Fruit fly (Drosophila melanogaster) whole organism, embryonic: ENCODE data around the gene AhcyL1.

Experiments
- Blimp-1 ChIP-seq: fragments of 200-800 bp; sonication (Bioruptor generic); optimal IDR thresholded peaks from 3 replicates; lab custom pipeline; 2018; ENCODE audit warnings: missing biosample characterization, missing genetic modification characterization, mild to moderate bottlenecking, moderate library complexity, missing genetic modification reagents
- C15 ChIP-seq: fragments of 200-800 bp; sonication (Bioruptor generic); IDR thresholded peaks from 3 replicates; pipeline ENCODE4 v1.3.6; 2022; ENCODE audit warnings: missing biosample characterization, missing genetic modification characterization
- CG10366 ChIP-seq: fragments of 200-800 bp; sonication (Bioruptor generic); IDR thresholded peaks from 2 replicates; pipeline ENCODE4 v1.3.6; 2022; ENCODE audit warnings: missing biosample characterization, missing genetic modification characterization
- CG11456 ChIP-seq: fragments of 200-800 bp; sonication (Bioruptor generic); IDR thresholded peaks from 3 replicates; pipeline ENCODE4 v1.3.6; 2022; ENCODE audit warnings: missing biosample characterization, missing genetic modification characterization
- CG12104 ChIP-seq: fragments of 200-800 bp; sonication (Bioruptor generic); optimal IDR thresholded peaks from 3 replicates; lab custom pipeline; 2016; ENCODE audit warnings: missing biosample characterization, missing genetic modification characterization
- CG12219 ChIP-seq: fragments of 200-800 bp; sonication (Bioruptor generic); optimal IDR thresholded peaks from 3 replicates; lab custom pipeline; 2018; ENCODE audit warnings: missing biosample characterization, mild to moderate bottlenecking, missing genetic modification characterization
- CG15514 ChIP-seq: fragments of 200-800 bp; sonication (Bioruptor generic); optimal IDR thresholded peaks from 3 replicates; lab custom pipeline; 2017; ENCODE audit warnings: missing biosample characterization, missing genetic modification characterization, mild to moderate bottlenecking, moderate library complexity, missing genetic modification reagents
- CG2889 ChIP-seq: fragments of 200-800 bp; sonication (Bioruptor generic); IDR thresholded peaks from 3 replicates; pipeline ENCODE4 v1.3.6; 2022; ENCODE audit warnings: missing biosample characterization, missing genetic modification characterization
- CG4617 ChIP-seq: fragments of 200-800 bp; sonication (Bioruptor generic); optimal IDR thresholded peaks from 3 replicates; lab custom pipeline; 2016; ENCODE audit warnings: missing biosample characterization, missing genetic modification characterization, borderline replicate concordance
- CG4854 ChIP-seq: fragments of 200-800 bp; sonication (Bioruptor generic); optimal IDR thresholded peaks from 2 replicates; lab custom pipeline; 2016; ENCODE audit warnings: missing biosample characterization, missing genetic modification characterization, inconsistent platforms
- CG6765 ChIP-seq: fragments of 200-800 bp; sonication (Bioruptor generic); optimal IDR thresholded peaks from 3 replicates; lab custom pipeline; 2017; ENCODE audit warnings: missing biosample characterization, mild to moderate bottlenecking, missing genetic modification characterization
- CG6791 ChIP-seq: fragments of 200-800 bp; sonication (Bioruptor generic); IDR thresholded peaks from 3 replicates; pipeline ENCODE4 v1.3.6; 2022; ENCODE audit warnings: missing biosample characterization, missing genetic modification characterization; ENCODE audit not compliant: partially characterized antibody
- CG8924 ChIP-seq: fragments of 200-800 bp; optimal IDR thresholded peaks from 3 replicates; lab custom pipeline; 2019; ENCODE audit warnings: missing biosample characterization, mild to moderate bottlenecking, missing genetic modification characterization, moderate library complexity
- CG9932 ChIP-seq: fragments of 200-800 bp; sonication (Bioruptor generic); IDR thresholded peaks from 2 replicates; pipeline ENCODE4 v1.3.6; 2022; ENCODE audit warnings: missing biosample characterization, missing genetic modification characterization
- D19B ChIP-seq: fragments of 200-800 bp; sonication (Bioruptor generic); optimal IDR thresholded peaks from 2 replicates; lab custom pipeline; 2017; ENCODE audit warnings: missing biosample characterization, mild to moderate bottlenecking, missing genetic modification characterization
- Deaf1 ChIP-seq: fragments of 200-800 bp; optimal IDR thresholded peaks from 3 replicates; lab custom pipeline; 2019; ENCODE audit warnings: missing biosample characterization, mild to moderate bottlenecking, missing genetic modification characterization, moderate library complexity
- Dip2 ChIP-seq: fragments of 200-800 bp; sonication (Bioruptor generic); IDR thresholded peaks from 2 replicates; pipeline ENCODE4 v1.3.6; 2022; ENCODE audit warnings: missing biosample characterization, missing genetic modification characterization
- HLH3B ChIP-seq: fragments of 200-800 bp; sonication (Bioruptor generic); IDR thresholded peaks from 2 replicates; pipeline ENCODE4 v1.3.6; 2022; ENCODE audit warnings: missing biosample characterization, missing genetic modification characterization
- Hsf ChIP-seq: fragments of 200-800 bp; sonication (Bioruptor generic); optimal IDR thresholded peaks from 3 replicates; lab custom pipeline; 2016; ENCODE audit warnings: missing biosample characterization, missing genetic modification characterization
- Kr ChIP-seq: fragments of 200-800 bp; sonication (Bioruptor generic); optimal IDR thresholded peaks from 2 replicates; lab custom pipeline; 2017; ENCODE audit warnings: missing biosample characterization, mild to moderate bottlenecking, missing genetic modification characterization
- Lim3 ChIP-seq: fragments of 200-800 bp; sonication (Bioruptor generic); IDR thresholded peaks from 2 replicates; pipeline ENCODE4 v1.3.6; 2022; ENCODE audit warnings: missing biosample characterization, missing genetic modification characterization
- Mad ChIP-seq: fragments of 200-800 bp; sonication (Bioruptor generic); optimal IDR thresholded peaks from 2 replicates; lab custom pipeline; 2016; ENCODE audit warnings: missing biosample characterization, missing genetic modification characterization
- Myb ChIP-seq: fragments of 200-800 bp; sonication (Bioruptor generic); optimal IDR thresholded peaks from 2 replicates; lab custom pipeline; 2016; ENCODE audit warnings: missing biosample characterization, missing genetic modification characterization
- Optix ChIP-seq: fragments of 200-800 bp; sonication (Bioruptor generic); IDR thresholded peaks from 3 replicates; pipeline ENCODE4 v1.3.6; 2022; ENCODE audit warnings: missing biosample characterization, missing genetic modification characterization
- Sry-β ChIP-seq: fragments of 200-800 bp; sonication (Bioruptor generic); optimal IDR thresholded peaks from 2 replicates; lab custom pipeline; 2018; ENCODE audit warnings: missing biosample characterization, mild to moderate bottlenecking, missing genetic modification characterization, moderate library complexity
- Stat92E ChIP-seq, 3 experiments: fragments of >200 bp in 2 of 3; fragments of 200-800 bp in 1 of 3; sonication (Bioruptor generic) in 1 of 3; optimal IDR thresholded peaks; 2 replicates each; lab custom pipeline; 2017 to 2019; ENCODE audit warnings: missing biosample characterization in 3 of 3, missing genetic modification characterization in 3 of 3, mild to moderate bottlenecking in 1 of 3, moderate library complexity in 1 of 3
- bcd ChIP-seq: fragments of 200-800 bp; sonication (Bioruptor generic); optimal IDR thresholded peaks from 2 replicates; lab custom pipeline; 2017; ENCODE audit warnings: missing biosample characterization, mild to moderate bottlenecking, missing genetic modification characterization
- bsh ChIP-seq, 2 experiments: fragments of 200-800 bp; sonication (Bioruptor generic); optimal IDR thresholded peaks; 2 replicates each; lab custom pipeline; 2017 to 2018; ENCODE audit warnings: mild to moderate bottlenecking in 2 of 2, missing biosample characterization in 2 of 2, missing genetic modification characterization in 2 of 2, moderate library complexity in 1 of 2
- btn ChIP-seq: fragments of 200-800 bp; sonication (Bioruptor generic); optimal IDR thresholded peaks from 2 replicates; lab custom pipeline; 2016; ENCODE audit warnings: missing biosample characterization, missing genetic modification characterization
- chif ChIP-seq, 2 experiments: fragments of 200-800 bp; sonication (Bioruptor generic); optimal IDR thresholded peaks; 3 replicates each; lab custom pipeline; 2016; ENCODE audit warnings: missing biosample characterization in 2 of 2, missing genetic modification characterization in 2 of 2
- esg ChIP-seq: fragments of 200-800 bp; sonication (Bioruptor generic); conservative IDR thresholded peaks from 2 replicates; pipeline ENCODE4 v1.3.6; 2022; ENCODE audit warnings: missing biosample characterization, missing genetic modification characterization
- fd64A ChIP-seq: fragments of 200-800 bp; sonication (Bioruptor generic); optimal IDR thresholded peaks from 3 replicates; lab custom pipeline; 2018; ENCODE audit warnings: missing biosample characterization, mild to moderate bottlenecking, missing genetic modification characterization
- fd96Cb ChIP-seq: fragments of 200-800 bp; sonication (Bioruptor generic); optimal IDR thresholded peaks from 2 replicates; lab custom pipeline; 2018; ENCODE audit warnings: missing biosample characterization, mild to moderate bottlenecking, missing genetic modification characterization, moderate library complexity
- gcm ChIP-seq: fragments of 200-800 bp; sonication (Bioruptor generic); optimal IDR thresholded peaks from 2 replicates; lab custom pipeline; 2019; ENCODE audit warnings: missing biosample characterization, mild to moderate bottlenecking, missing genetic modification characterization, moderate library complexity
- lov ChIP-seq, 2 experiments: fragments of 200-800 bp in 1 of 2; fragments of >200 bp in 1 of 2; sonication (Bioruptor generic) in 1 of 2; IDR thresholded peaks in 1 of 2; optimal IDR thresholded peaks in 1 of 2; 2 replicates in 1 of 2; 3 replicates in 1 of 2; pipeline versions ENCODE4 v1.3.6 to Lab custom; 2017 to 2022; ENCODE audit warnings: missing biosample characterization in 1 of 2, missing genetic modification characterization in 1 of 2
- pan ChIP-seq, 4 experiments: fragments of >200 bp in 3 of 4; fragments of 200-800 bp in 1 of 4; sonication (Bioruptor generic) in 1 of 4; optimal IDR thresholded peaks in 3 of 4; IDR thresholded peaks in 1 of 4; 2 replicates each; pipeline versions ENCODE4 v1.3.6 to Lab custom; 2017 to 2022; ENCODE audit warnings: missing biosample characterization in 2 of 4, missing genetic modification characterization in 2 of 4, mixed read lengths in 1 of 4
- peb ChIP-seq: fragments of 200-800 bp; sonication (Bioruptor generic); IDR thresholded peaks from 2 replicates; pipeline ENCODE4 v1.3.6; 2022; ENCODE audit warnings: missing biosample characterization, missing genetic modification characterization
- pita ChIP-seq: fragments of 200-800 bp; sonication (Bioruptor generic); optimal IDR thresholded peaks from 2 replicates; lab custom pipeline; 2017; ENCODE audit warnings: missing biosample characterization, mild to moderate bottlenecking, missing genetic modification characterization
- shn ChIP-seq: fragments of 200-800 bp; sonication (Bioruptor generic); optimal IDR thresholded peaks from 3 replicates; lab custom pipeline; 2016; ENCODE audit warnings: missing biosample characterization, missing genetic modification characterization
- tio ChIP-seq: fragments of 200-800 bp; sonication (Bioruptor generic); optimal IDR thresholded peaks from 2 replicates; lab custom pipeline; 2017; ENCODE audit warnings: missing biosample characterization, missing genetic modification characterization, inconsistent platforms
- twi ChIP-seq: fragments of 200-800 bp; optimal IDR thresholded peaks from 2 replicates; lab custom pipeline; 2019; ENCODE audit warnings: missing biosample characterization, mild to moderate bottlenecking, missing genetic modification characterization, moderate library complexity
- wdn ChIP-seq: fragments of 200-800 bp; sonication (Bioruptor generic); IDR thresholded peaks from 2 replicates; pipeline ENCODE4 v1.3.6; 2022; ENCODE audit warnings: missing biosample characterization, missing genetic modification characterization
- zfh1 ChIP-seq: fragments of 200-800 bp; sonication (Bioruptor generic); IDR thresholded peaks from 3 replicates; pipeline ENCODE4 v1.3.6; 2022; ENCODE audit warnings: missing biosample characterization, missing genetic modification characterization
- zfh2 ChIP-seq: fragments of 200-800 bp; sonication (Bioruptor generic); optimal IDR thresholded peaks from 2 replicates; lab custom pipeline; 2016; ENCODE audit warnings: missing biosample characterization, missing genetic modification characterization

Gene AhcyL1

DNA sequence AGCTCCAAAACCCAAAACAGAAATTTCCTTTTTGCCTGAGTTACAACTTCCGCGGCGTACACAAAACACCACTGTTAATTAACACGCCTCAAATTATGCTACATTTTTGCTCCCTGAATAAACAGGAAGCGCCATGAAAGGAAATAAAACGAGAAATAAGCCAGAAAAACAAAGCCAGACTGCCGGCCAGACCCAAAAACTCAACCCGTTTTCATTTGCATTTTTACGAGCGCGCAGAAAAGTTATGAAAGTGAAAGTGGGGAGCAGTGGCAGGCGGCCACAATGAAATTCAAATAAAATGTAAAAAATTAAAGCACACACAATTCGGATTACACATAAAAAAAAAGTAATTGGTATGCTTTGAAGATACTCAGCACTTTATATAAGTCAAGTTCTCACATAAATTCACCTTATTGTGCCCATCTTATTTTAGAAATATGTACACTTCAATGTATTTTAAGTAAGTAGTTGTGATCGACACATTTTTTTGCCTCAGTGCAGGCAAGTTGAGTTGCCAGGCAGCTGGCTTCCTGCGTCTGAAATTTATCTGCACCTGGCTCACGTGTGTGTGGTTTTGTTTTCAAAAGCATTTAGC is 23.3 kb upstream of the AhcyL1 start (continued):
- TF ChIP-seq zfh1 (peak; percentile 57; the same call in 2 of the 3 replicates), Sry-β (GFP tag; lab: Kevin White, UChicago) (no peak), Stat92E (GFP tag; optimal IDR thresholded peaks at IDR 0.05; lab: Kevin White, UChicago) (no peak), C15 (GFP tag; lab: Robert Waterston, UW) (no peak), shn (GFP tag; lab: Kevin White, UChicago) (no peak), pan (optimal IDR thresholded peaks at IDR 0.05; lab: Kevin White, UChicago) (no peak), pan (GFP tag; optimal IDR thresholded peaks at IDR 0.05 in 1 of 2, IDR thresholded peaks at IDR 0.05 in 1 of 2) (peak in 1 of 2 experiments; percentile 20), CG12104 (no peak), pita (GFP tag; lab: Kevin White, UChicago) (no peak), Deaf1 (no peak), wdn (GFP tag; lab: Robert Waterston, UW) (no peak), chif (GFP tag; optimal IDR thresholded peaks at IDR 0.05; lab: Kevin White, UChicago) (peak in 1 of 2 experiments; percentile 3), CG10366 (GFP tag; lab: Robert Waterston, UW) (peak; percentile 25), Kr (GFP tag; lab: Kevin White, UChicago) (no peak), Hsf (peak; percentile 13), CG8924 (tag; lab: Kevin White, UChicago) (no peak), HLH3B (GFP tag; lab: Robert Waterston, UW) (no peak)
- TF ChIP-seq, all 482 proteins: peak for 43

DNA sequence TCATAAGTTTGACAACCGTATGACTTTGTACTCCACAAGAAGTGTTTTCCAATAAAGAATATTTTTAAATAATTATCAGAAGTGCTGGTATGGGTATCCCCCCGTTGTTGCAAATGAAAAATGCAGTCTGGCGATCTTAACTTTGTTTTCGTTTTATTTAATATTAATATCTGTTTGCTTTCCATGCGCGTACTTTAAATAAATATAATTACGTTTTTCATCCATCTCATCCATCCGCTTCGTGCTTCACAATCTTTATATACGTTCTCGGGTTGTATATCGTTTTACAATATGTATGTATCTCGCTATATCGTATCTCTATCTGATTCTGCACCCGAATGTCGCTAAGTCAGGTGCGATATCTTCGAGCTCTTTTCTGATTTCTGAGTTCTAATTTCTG is 13.8 kb upstream of the AhcyL1 start:
- no peak for TF ChIP-seq Myb (GFP tag; lab: Kevin White, UChicago)

dm6 chr3L:2782678-2783027 is 10.5 kb upstream of the AhcyL1 start:
- TF ChIP-seq lov (optimal IDR thresholded peaks at IDR 0.05; lab: Kevin White, UChicago) = no peak
- TF ChIP-seq lov (GFP tag; IDR thresholded peaks at IDR 0.05; lab: Robert Waterston, UW) = 0 out of 3 replicates have a peak, but pooled peaks have one; percentile 52
- TF ChIP-seq twi (tag; lab: Kevin White, UChicago) = peak; percentile 54
- no peak for TF ChIP-seq zfh2
- TF ChIP-seq, all 482 proteins: peak for 2

DNA sequence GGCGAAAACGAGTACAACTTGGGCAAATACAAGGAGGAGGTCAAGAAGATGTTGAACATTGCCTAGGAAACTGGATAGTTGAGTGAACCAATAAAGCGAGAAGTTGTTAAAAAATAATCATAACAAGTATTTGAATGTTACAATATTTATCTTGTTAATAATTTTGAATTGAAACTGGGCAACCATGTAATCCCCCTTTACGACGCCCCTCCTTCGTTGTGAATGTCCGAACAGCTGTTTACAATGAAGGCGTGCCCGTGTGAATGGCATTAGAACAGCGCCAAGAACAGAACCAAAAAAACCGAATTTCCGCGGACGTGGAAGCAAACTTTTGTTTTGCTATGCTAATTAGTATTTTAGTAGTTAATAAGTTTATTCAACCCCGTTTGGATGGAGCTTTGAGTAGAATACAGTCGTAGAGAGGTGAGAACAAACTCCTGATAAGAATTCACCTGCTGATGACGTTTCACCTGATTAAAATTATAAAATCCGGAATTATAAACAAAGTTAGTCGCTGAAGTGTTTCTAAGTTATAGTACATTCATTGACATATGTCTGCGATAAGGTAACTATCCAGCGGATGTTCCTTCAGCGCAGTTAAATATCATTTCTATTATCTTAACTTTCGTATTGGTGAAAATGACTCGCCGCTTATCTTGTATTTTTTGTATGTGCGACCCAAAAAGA is 10.0 kb upstream of the AhcyL1 start, which contains the start of gene Pgant6:
TSS of gene Pgant6 (plus strand) at position 265 of the 687 bp plus-strand sequence.
- TF ChIP-seq bsh (GFP tag; optimal IDR thresholded peaks at IDR 0.05; lab: Kevin White, UChicago) (no peak), CG2889 (GFP tag; lab: Robert Waterston, UW) (no peak), peb (GFP tag; lab: Robert Waterston, UW) (no peak), Blimp-1 (GFP tag; lab: Kevin White, UChicago) (no peak), CG4617 (no peak), esg (GFP tag; lab: Robert Waterston, UW) (no peak), fd96Cb (tag; lab: Kevin White, UChicago) (no peak), Lim3 (GFP tag; lab: Robert Waterston, UW) (no peak), Mad (GFP tag; lab: Kevin White, UChicago) (no peak), btn (GFP tag; lab: Kevin White, UChicago) (no peak), Optix (GFP tag; lab: Robert Waterston, UW) (no peak), D19B (GFP tag; lab: Kevin White, UChicago) (no peak), CG12219 (no peak), Dip2 (no peak), fd64A (GFP tag; lab: Kevin White, UChicago) (no peak), tio (GFP tag; lab: Kevin White, UChicago) (no peak), CG6791 (GFP tag; lab: Robert Waterston, UW) (no peak), CG6765 (GFP tag; lab: Kevin White, UChicago) (no peak), CG15514 (peak; percentile 6), gcm (GFP tag; lab: Kevin White, UChicago) (no peak), bcd (GFP tag; lab: Kevin White, UChicago) (no peak), CG11456 (GFP tag; lab: Robert Waterston, UW) (no peak), CG4854 (GFP tag; lab: Kevin White, UChicago) (no peak), wdn (GFP tag; lab: Robert Waterston, UW) (no peak), CG9932 (GFP tag; lab: Robert Waterston, UW) (peak; percentile 52)
